Fruit fly (Drosophila melanogaster) Kc167 (cell line): ENCODE measurements around the gene CG14401.

Experiments
- Myc ChIP-seq: fragments of >200 bp; optimal IDR thresholded peaks from 2 replicates; lab custom pipeline; 2017; ENCODE audit warnings: missing external identifiers
- Sin3A ChIP-seq: fragments of >200 bp; optimal IDR thresholded peaks from 2 replicates; lab custom pipeline; 2018; ENCODE audit warnings: missing external identifiers
- h ChIP-seq: fragments of >200 bp; optimal IDR thresholded peaks from 3 replicates; lab custom pipeline; 2018; ENCODE audit warnings: missing external identifiers
- psq ChIP-seq: fragments of >200 bp; optimal IDR thresholded peaks from 2 replicates; lab custom pipeline; 2017; ENCODE audit warnings: missing external identifiers

DNA sequence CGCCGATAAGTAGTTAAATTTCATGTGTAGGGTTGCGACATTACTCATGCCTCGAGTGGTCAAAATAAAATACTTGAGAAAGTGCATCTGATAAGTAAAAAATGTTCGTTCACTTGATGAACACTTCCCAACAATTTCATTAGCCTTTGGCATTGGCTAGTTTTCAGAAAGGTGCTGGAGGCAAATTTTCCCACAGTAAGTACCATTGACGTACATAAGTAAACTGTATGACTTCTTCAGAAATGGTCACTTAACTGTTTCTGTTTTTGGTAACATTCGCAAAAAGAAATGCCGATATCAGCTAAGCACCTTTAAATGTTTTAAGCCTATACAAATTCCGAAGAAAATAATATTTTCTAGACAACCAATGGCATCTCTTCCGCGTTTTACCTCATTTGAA is 13.4 kb downstream of the CG14401 start:
- TF ChIP-seq Myc (lab: Kevin White, UChicago) (no peak), psq (lab: Kevin White, UChicago) (no peak), Sin3A (lab: Kevin White, UChicago) (no peak), h (lab: Kevin White, UChicago) (no peak)
